Fruit fly (Drosophila melanogaster) whole organism, wandering third instar larva: Measurements from ENCODE around the gene LManVI.

Experiments
- Abd-B ChIP-seq: fragments of >200 bp; optimal IDR thresholded peaks from 2 replicates; lab custom pipeline; 2017; ENCODE audit warnings: missing biosample characterization, missing genetic modification characterization
- CG32264 ChIP-seq: fragments of 200-800 bp; sonication (Bioruptor generic); optimal IDR thresholded peaks from 2 replicates; lab custom pipeline; 2016; ENCODE audit warnings: missing biosample characterization, missing genetic modification characterization
- CG9705 ChIP-seq: fragments of 200-800 bp; sonication (Bioruptor generic); optimal IDR thresholded peaks from 2 replicates; lab custom pipeline; 2018; ENCODE audit warnings: missing biosample characterization, mild to moderate bottlenecking, missing genetic modification characterization
- CrebA ChIP-seq: fragments of 200-800 bp; sonication (Bioruptor generic); optimal IDR thresholded peaks from 2 replicates; lab custom pipeline; 2016; ENCODE audit warnings: missing biosample characterization, mild to moderate bottlenecking, missing genetic modification characterization, borderline replicate concordance
- Dfd ChIP-seq: fragments of >200 bp; optimal IDR thresholded peaks from 2 replicates; lab custom pipeline; 2017; ENCODE audit warnings: missing biosample characterization, missing genetic modification characterization
- Dif ChIP-seq: fragments of 200-275, 200-300 bp; sonication (Bioruptor generic); optimal IDR thresholded peaks from 2 replicates; lab custom pipeline; 2018; ENCODE audit warnings: missing biosample characterization, missing genetic modification characterization; ENCODE audit not compliant: partially characterized antibody
- GATAd ChIP-seq: sonication (Bioruptor generic); optimal IDR thresholded peaks from 2 replicates; lab custom pipeline; 2016; ENCODE audit warnings: missing biosample characterization, missing genetic modification characterization
- HLH106 ChIP-seq: fragments of 200-800 bp; optimal IDR thresholded peaks from 3 replicates; lab custom pipeline; 2019; ENCODE audit warnings: missing biosample characterization, mild to moderate bottlenecking, missing genetic modification characterization, moderate library complexity
- Hnf4 ChIP-seq: fragments of 200-800 bp; sonication (Bioruptor generic); optimal IDR thresholded peaks from 2 replicates; lab custom pipeline; 2016; ENCODE audit warnings: missing biosample characterization, mild to moderate bottlenecking, missing genetic modification characterization
- Hr83 ChIP-seq: fragments of 200-300 bp; sonication (Bioruptor generic); optimal IDR thresholded peaks from 2 replicates; lab custom pipeline; 2016; ENCODE audit warnings: missing biosample characterization, mild to moderate bottlenecking, missing genetic modification characterization, moderate library complexity; ENCODE audit not compliant: poor library complexity, severe bottlenecking
- Jra ChIP-seq: sonication (Bioruptor generic); optimal IDR thresholded peaks from 2 replicates; lab custom pipeline; 2016; ENCODE audit warnings: missing biosample characterization, missing genetic modification characterization
- Mio ChIP-seq: sonication (Bioruptor generic); optimal IDR thresholded peaks from 2 replicates; lab custom pipeline; 2016; ENCODE audit warnings: missing biosample characterization, missing genetic modification characterization
- Myc ChIP-seq: fragments of >200 bp; optimal IDR thresholded peaks from 2 replicates; lab custom pipeline; 2017
- OdsH ChIP-seq: fragments of 200-800 bp; sonication (Bioruptor generic); optimal IDR thresholded peaks from 2 replicates; lab custom pipeline; 2016; ENCODE audit warnings: missing biosample characterization, mild to moderate bottlenecking, missing genetic modification characterization
- Rel ChIP-seq, 2 experiments: fragments of 200-800 bp; sonication (Bioruptor generic) in 1 of 2; optimal IDR thresholded peaks; 2 replicates in 1 of 2; 3 replicates in 1 of 2; lab custom pipeline; 2016 to 2019; ENCODE audit warnings: mild to moderate bottlenecking in 2 of 2, missing biosample characterization in 2 of 2, missing genetic modification characterization in 2 of 2, moderate library complexity in 1 of 2
- Sp1 ChIP-seq: fragments of 200-800 bp; sonication (Bioruptor generic); optimal IDR thresholded peaks from 3 replicates; lab custom pipeline; 2019; ENCODE audit warnings: missing biosample characterization, mild to moderate bottlenecking, missing genetic modification characterization, moderate library complexity
- Vsx2 ChIP-seq: fragments of 200-300, 225-300 bp; sonication (Bioruptor generic); optimal IDR thresholded peaks from 2 replicates; lab custom pipeline; 2018; ENCODE audit warnings: missing biosample characterization, missing genetic modification characterization; ENCODE audit not compliant: partially characterized antibody
- br ChIP-seq: fragments of 200-800 bp; sonication (Bioruptor generic); optimal IDR thresholded peaks from 2 replicates; lab custom pipeline; 2016; ENCODE audit warnings: missing biosample characterization, missing genetic modification characterization
- brk ChIP-seq: fragments of 200-800 bp; sonication (Bioruptor generic); optimal IDR thresholded peaks from 2 replicates; lab custom pipeline; 2016; ENCODE audit warnings: missing biosample characterization, mild to moderate bottlenecking, missing genetic modification characterization
- dl ChIP-seq, 2 experiments: fragments of 175-275, 200-275 bp in 1 of 2; fragments of 200-275 bp in 1 of 2; sonication (Bioruptor generic); optimal IDR thresholded peaks; lab custom pipeline; 2018; ENCODE audit warnings: mild to moderate bottlenecking in 2 of 2, missing biosample characterization in 2 of 2, missing genetic modification characterization in 2 of 2, moderate library complexity in 2 of 2; ENCODE audit not compliant: partially characterized antibody in 2 of 2, insufficient read depth in 1 of 2
- dmrt93B ChIP-seq: fragments of 200-800 bp; sonication (Bioruptor generic); optimal IDR thresholded peaks from 2 replicates; lab custom pipeline; 2018; ENCODE audit warnings: missing biosample characterization, mild to moderate bottlenecking, missing genetic modification characterization
- dsf ChIP-seq: sonication (Bioruptor generic); optimal IDR thresholded peaks from 2 replicates; lab custom pipeline; 2016; ENCODE audit warnings: missing biosample characterization, missing genetic modification characterization, borderline replicate concordance
- ey ChIP-seq: fragments of 200-800 bp; sonication (Bioruptor generic); optimal IDR thresholded peaks from 2 replicates; lab custom pipeline; 2016; ENCODE audit warnings: missing biosample characterization, missing genetic modification characterization
- foxo ChIP-seq, 2 experiments: fragments of 200-800 bp; sonication (Bioruptor generic); optimal IDR thresholded peaks; 2 replicates in 1 of 2; 3 replicates in 1 of 2; lab custom pipeline; 2016 to 2017; ENCODE audit warnings: missing biosample characterization in 2 of 2, missing genetic modification characterization in 2 of 2
- fru ChIP-seq: fragments of 200-800 bp; sonication (Bioruptor generic); optimal IDR thresholded peaks from 3 replicates; lab custom pipeline; 2016; ENCODE audit warnings: missing biosample characterization, mild to moderate bottlenecking, missing genetic modification characterization
- h ChIP-seq: fragments of 200-800 bp; sonication (Bioruptor generic); optimal IDR thresholded peaks from 3 replicates; lab custom pipeline; 2016; ENCODE audit warnings: missing biosample characterization, mild to moderate bottlenecking, missing genetic modification characterization
- jim ChIP-seq: fragments of 175-275, 200-325 bp; sonication (Bioruptor generic); optimal IDR thresholded peaks from 2 replicates; lab custom pipeline; 2016; ENCODE audit warnings: missing biosample characterization, mild to moderate bottlenecking, missing genetic modification characterization
- lola ChIP-seq: fragments of >200 bp; optimal IDR thresholded peaks from 2 replicates; lab custom pipeline; 2017; ENCODE audit warnings: missing biosample characterization, missing genetic modification characterization
- pan ChIP-seq: fragments of >200 bp; optimal IDR thresholded peaks from 2 replicates; lab custom pipeline; 2017
- psq ChIP-seq: fragments of 200-800 bp; sonication (Bioruptor generic); optimal IDR thresholded peaks from 3 replicates; lab custom pipeline; 2017; ENCODE audit warnings: missing biosample characterization, mild to moderate bottlenecking, missing genetic modification characterization, moderate library complexity
- rgr ChIP-seq: fragments of 200-800 bp; sonication (Bioruptor generic); optimal IDR thresholded peaks from 3 replicates; lab custom pipeline; 2016; ENCODE audit warnings: missing biosample characterization, mild to moderate bottlenecking, missing genetic modification characterization
- sage ChIP-seq: fragments of 200-800 bp; sonication (Bioruptor generic); optimal IDR thresholded peaks from 2 replicates; lab custom pipeline; 2016; ENCODE audit warnings: missing biosample characterization, mild to moderate bottlenecking, missing genetic modification characterization
- sv ChIP-seq: fragments of 200-800 bp; sonication (Bioruptor generic); optimal IDR thresholded peaks from 3 replicates; lab custom pipeline; 2016; ENCODE audit warnings: missing biosample characterization, missing genetic modification characterization
- tai ChIP-seq: sonication (Bioruptor generic); optimal IDR thresholded peaks from 2 replicates; lab custom pipeline; 2016; ENCODE audit warnings: missing biosample characterization, missing genetic modification characterization
- woc ChIP-seq: sonication (Bioruptor generic); optimal IDR thresholded peaks from 2 replicates; lab custom pipeline; 2016; ENCODE audit warnings: missing biosample characterization, mild to moderate bottlenecking, missing genetic modification characterization

LManVI gene

dm6 chr2L:8739984-8740756, 40.9 kb downstream of the LManVI start, which contains the start of gene raw:
Gene raw, minus strand, starts transcription at chr2L:8740660.
- TF ChIP-seq lola (no peak), sage (GFP tag; lab: Kevin White, UChicago) (peak; percentile 21), fru (no peak), Mio (GFP tag; lab: Kevin White, UChicago) (no peak), pan (no peak), dl (GFP tag; optimal IDR thresholded peaks at IDR 0.05; lab: Kevin White, UChicago; ENCODE audit: insufficient read depth in 1 of 2, partially characterized antibody in 2 of 2) (peak in 1 of 2 experiments; percentile 51), HLH106 (tag; lab: Kevin White, UChicago) (no peak), Sp1 (GFP tag; lab: Kevin White, UChicago) (no peak), CrebA (GFP tag; lab: Kevin White, UChicago) (peak; percentile 52), ey (GFP tag; lab: Kevin White, UChicago) (no peak), brk (GFP tag; lab: Kevin White, UChicago) (no peak), rgr (GFP tag; lab: Kevin White, UChicago) (peak; percentile 7), woc (GFP tag; lab: Kevin White, UChicago) (no peak), Rel (GFP tag; optimal IDR thresholded peaks at IDR 0.05; lab: Kevin White, UChicago) (no peak), Rel (tag; optimal IDR thresholded peaks at IDR 0.05; lab: Kevin White, UChicago) (peak; percentile 9), Dif (peak; percentile 31), sv (GFP tag; lab: Kevin White, UChicago) (no peak), OdsH (no peak), CG32264 (GFP tag; lab: Kevin White, UChicago) (no peak), dmrt93B (GFP tag; lab: Kevin White, UChicago) (no peak)
- TF ChIP-seq, all 38 proteins: peak for 6

DNA sequence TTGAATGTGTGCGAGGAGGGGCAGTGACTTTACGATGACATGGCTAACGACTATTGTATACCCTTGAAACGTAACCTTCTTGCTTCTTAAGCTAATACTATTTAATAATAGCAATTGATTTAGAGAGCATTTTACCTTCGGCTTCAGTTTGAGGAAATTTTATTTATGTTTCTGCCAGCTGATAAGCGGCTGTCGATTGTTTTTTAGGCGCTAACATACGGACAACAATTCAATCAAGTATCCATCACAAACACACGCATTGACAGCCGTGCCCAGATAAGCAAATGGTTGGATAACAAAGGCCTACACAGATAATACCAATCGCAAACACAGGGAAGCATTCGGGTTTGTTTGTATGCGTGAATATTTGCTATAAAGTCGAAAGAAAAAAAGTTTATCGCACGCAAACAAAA, 42.8 kb downstream of the LManVI start:
- TF ChIP-seq Dif (no peak), Hr83 (no peak), lola (no peak), br (peak; percentile 60), Mio (GFP tag; lab: Kevin White, UChicago) (no peak), GATAd (GFP tag; lab: Kevin White, UChicago) (no peak), fru (peak; percentile 42), woc (GFP tag; lab: Kevin White, UChicago) (no peak), Rel (GFP tag; optimal IDR thresholded peaks at IDR 0.05; lab: Kevin White, UChicago) (no peak), Rel (tag; optimal IDR thresholded peaks at IDR 0.05; lab: Kevin White, UChicago) (no peak), CG32264 (GFP tag; lab: Kevin White, UChicago) (no peak), Vsx2 (GFP tag; lab: Kevin White, UChicago) (no peak), jim (GFP tag; lab: Kevin White, UChicago) (no peak), ey (GFP tag; lab: Kevin White, UChicago) (peak; percentile 53), CG9705 (GFP tag; lab: Kevin White, UChicago) (no peak), Hnf4 (GFP tag; lab: Kevin White, UChicago) (peak; percentile 53), CrebA (GFP tag; lab: Kevin White, UChicago) (peak; percentile 56), dmrt93B (GFP tag; lab: Kevin White, UChicago) (peak; percentile 3), sage (GFP tag; lab: Kevin White, UChicago) (no peak), Jra (GFP tag; lab: Kevin White, UChicago) (no peak), tai (GFP tag; lab: Kevin White, UChicago) (no peak), Abd-B (no peak), rgr (GFP tag; lab: Kevin White, UChicago) (peak; percentile 62), Myc (lab: Kevin White, UChicago) (no peak), brk (GFP tag; lab: Kevin White, UChicago) (peak; percentile 14), foxo (GFP tag; optimal IDR thresholded peaks at IDR 0.05; lab: Kevin White, UChicago) (peak in 1 of 2 experiments; percentile 57), HLH106 (tag; lab: Kevin White, UChicago) (peak; percentile 43), Dfd (GFP tag; lab: Kevin White, UChicago) (no peak), dsf (GFP tag; lab: Kevin White, UChicago) (no peak), OdsH (peak; percentile 44), h (GFP tag; lab: Kevin White, UChicago) (peak; percentile 64), Sp1 (GFP tag; lab: Kevin White, UChicago) (peak; percentile 43), psq (GFP tag; lab: Kevin White, UChicago) (peak; percentile 51), pan (no peak)
